Fruit fly (Drosophila melanogaster): ENCODE results near the gene ova.

Gene ova

dm6 chr2L:10226213-10226723, 5.2 kb downstream of the ova start:
- TF ChIP-seq CG17801 (GFP tag; optimal IDR thresholded peaks at IDR 0.05; ENCODE audit: partially characterized antibody), result no peak

DNA sequence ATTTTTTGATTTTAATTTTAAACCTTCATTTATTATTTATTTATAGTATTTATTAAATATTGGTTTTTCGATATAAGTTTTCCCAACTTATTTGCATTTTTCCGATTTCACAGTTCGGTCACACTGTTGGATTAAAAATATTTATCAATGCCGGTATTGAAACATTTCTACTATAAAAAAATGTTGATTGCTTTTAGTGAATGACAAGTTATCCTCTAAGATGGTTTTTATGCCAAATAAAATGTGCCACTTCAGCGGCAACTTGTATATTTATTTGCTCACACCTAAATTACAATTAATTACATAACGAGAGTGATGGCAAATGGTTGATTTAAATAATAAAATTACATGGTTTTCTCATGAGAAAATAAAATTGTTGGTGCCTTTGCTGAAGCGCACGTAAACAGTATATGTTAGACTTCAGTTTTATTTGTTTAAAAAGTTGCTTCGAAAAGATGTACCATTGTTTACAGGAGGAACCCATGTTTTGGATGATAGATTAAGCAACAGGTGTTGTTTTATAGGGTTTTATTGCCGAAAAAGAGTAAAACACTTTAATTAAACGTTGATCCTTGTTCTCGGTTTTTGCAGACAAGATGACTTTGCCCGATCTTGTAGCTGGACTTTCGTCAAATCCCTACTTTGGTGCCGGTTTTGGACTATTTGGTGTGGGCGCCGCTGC, 8.8 kb downstream of the ova start, which contains the start of gene Bcs1:
TSS of gene Bcs1 (plus strand) at position 108 of the 682 bp plus-strand sequence.
- no peak for TF ChIP-seq CG17801 (GFP tag; optimal IDR thresholded peaks at IDR 0.05; ENCODE audit: partially characterized antibody)

dm6 chr2L:10221387-10221705, 10.1 kb downstream of the ova start:
- no peak for TF ChIP-seq CG17801 (GFP tag; optimal IDR thresholded peaks at IDR 0.05; ENCODE audit: partially characterized antibody)

DNA sequence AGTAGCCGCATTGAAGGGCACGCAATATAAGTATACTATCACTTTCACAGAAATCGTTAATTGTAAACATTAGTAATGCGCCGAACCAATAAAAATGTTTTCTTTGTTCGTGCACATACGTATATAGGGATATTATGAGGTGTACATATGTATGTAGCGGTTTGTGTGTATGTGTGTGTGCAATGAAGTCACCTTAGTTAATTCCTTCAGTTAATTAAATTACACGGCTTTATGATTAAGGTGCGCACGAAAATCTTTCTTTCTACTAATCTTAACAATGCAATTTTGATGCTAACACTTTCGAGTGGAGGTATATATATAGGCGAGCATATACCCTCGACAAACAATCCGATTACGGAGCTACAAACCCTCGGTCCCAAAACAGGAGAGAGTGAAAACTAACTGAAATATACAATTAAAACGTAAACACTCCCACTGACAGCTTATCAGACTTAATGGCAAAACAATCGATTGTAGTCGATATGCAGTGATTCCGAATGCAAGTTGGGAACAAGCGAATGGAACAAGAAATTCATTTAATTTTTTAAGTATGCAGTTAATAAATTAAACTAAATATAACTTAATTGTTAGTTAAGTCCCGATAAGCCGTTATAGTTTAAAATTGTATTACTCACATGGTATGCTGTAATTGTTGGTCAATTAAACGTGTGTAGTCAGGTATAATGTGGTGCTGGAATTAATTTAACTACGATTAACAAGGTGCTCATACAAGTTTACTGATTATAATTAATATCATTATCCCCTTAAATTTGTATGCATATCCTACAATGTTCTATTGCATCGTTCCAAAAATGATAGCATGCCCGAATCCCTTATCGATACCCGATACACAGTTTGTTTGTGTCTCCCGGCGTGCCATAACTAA, 10.7 kb downstream of the ova start, which contains the start of the genes Npc1a and Prosalpha6:
TSS of gene Npc1a (minus strand) at position 716 of the 886 bp plus-strand sequence.
TSS of gene Prosalpha6 (plus strand) at position 851 of the 886 bp plus-strand sequence.
- no peak for TF ChIP-seq CG17801 (GFP tag; optimal IDR thresholded peaks at IDR 0.05; ENCODE audit: partially characterized antibody)

DNA sequence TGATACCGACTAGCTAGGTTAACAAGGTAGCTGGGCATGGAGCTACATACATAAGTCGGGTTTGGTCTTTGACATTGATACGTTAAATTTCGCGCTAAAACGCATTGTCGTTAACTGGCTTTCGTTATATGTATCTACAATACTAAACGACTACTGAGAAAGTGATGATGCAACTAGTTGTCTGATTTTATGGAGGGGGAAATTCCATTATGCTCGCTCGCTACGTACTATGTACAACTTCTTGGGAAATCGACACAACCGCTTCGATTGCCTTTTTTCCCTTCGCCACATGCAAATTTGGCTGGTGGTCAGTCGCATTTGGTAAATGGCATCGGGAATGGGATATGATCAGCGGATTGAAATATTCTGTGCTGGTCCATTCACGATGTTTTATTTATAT, 11.5 kb downstream of the ova start:
- TF ChIP-seq CG17801 (GFP tag; optimal IDR thresholded peaks at IDR 0.05; ENCODE audit: partially characterized antibody), result no peak

dm6 chr2L:10210631-10211557, 20.6 kb downstream of the ova start, which contains the start of the genes CG5727 and ath:
TSS of gene CG5727 (minus strand) at chr2L:10210681.
TSS of gene ath (plus strand) at chr2L:10211143.
- no peak for TF ChIP-seq CG17801 (GFP tag; optimal IDR thresholded peaks at IDR 0.05; ENCODE audit: partially characterized antibody)

dm6 chr2L:10208799-10209794, 22.4 kb downstream of the ova start, which contains the start of gene CG5731:
TSS of gene CG5731 (minus strand) at chr2L:10209744.
- TF ChIP-seq CG17801 (GFP tag; optimal IDR thresholded peaks at IDR 0.05; ENCODE audit: partially characterized antibody), result no peak

DNA sequence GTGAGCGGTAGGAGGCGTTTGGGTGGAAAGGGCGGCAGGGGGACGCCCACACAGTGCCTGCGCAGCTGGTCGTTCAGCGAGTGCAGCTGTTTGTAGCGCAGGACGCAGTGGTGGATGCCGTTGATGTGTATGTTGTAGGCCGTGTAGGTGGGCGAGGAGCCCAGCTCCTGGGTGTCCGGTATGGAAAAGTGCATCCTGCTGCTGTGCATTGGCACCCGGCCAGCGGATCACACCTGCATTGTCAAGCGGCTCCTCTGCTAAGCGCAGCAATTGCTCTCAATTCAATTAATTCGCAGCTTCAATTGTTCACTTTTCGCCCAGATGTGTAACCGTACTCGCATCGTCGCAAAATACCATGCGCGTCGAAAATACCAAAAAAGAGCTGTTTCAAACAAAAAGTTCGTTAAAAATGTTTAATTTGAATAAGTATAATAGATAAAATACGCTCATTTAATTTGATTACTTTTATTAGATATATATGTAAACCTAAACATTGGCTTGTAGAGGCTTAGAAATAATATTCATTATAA, 24.8 kb downstream of the ova start, which contains the start of gene Snx17:
TSS of gene Snx17 (minus strand) at position 329 of the 530 bp plus-strand sequence.
- TF ChIP-seq CG17801 (GFP tag; optimal IDR thresholded peaks at IDR 0.05; ENCODE audit: partially characterized antibody), result no peak

DNA sequence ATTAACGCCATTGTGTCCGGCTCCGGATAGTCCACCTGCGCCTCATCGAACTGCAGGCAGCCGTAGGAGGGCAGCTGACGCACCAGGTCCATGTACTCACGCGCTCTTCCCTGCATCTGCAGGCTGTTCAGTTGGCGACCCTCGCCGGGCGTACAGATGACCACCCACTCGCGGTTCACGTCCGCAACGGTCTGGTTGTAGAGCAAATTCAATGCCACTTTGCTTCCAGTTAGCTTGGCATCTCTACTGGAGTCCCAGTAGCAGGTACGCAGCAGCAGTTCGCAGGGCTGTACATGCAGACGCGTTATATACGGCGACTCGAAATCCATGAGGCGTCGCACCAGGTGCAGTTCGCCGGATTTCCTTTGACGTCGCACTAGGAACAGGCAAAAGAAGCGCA, 25.6 kb downstream of the ova start:
- TF ChIP-seq CG17801 (GFP tag; optimal IDR thresholded peaks at IDR 0.05; ENCODE audit: partially characterized antibody), result no peak

- no peak for TF ChIP-seq CG17801 (GFP tag; optimal IDR thresholded peaks at IDR 0.05; ENCODE audit: partially characterized antibody)
These were observed 27.5 kb downstream of the ova start, which contains the start of gene CG34159 for dm6 chr2L:10203933-10204509. TSS of gene CG34159 (minus strand) at chr2L:10204317.

DNA sequence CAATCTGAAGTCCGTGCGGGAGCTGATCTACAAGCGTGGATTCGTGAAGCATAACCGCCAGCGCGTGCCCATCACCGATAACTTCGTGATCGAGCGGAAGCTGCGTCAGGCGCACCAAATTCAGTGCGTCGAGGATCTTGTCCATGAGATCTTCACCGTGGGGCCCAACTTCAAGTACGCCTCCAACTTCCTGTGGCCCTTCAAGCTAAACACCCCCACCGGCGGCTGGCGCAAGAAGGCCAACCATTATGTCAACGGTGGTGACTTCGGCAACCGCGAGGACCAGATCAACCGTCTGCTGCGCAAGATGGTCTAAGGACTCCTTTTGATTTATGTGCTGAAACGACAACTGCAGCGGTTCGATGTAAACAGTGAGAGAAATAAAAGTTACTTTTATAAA, 29.7 kb downstream of the ova start:
- no peak for TF ChIP-seq CG17801 (GFP tag; optimal IDR thresholded peaks at IDR 0.05; ENCODE audit: partially characterized antibody)

DNA sequence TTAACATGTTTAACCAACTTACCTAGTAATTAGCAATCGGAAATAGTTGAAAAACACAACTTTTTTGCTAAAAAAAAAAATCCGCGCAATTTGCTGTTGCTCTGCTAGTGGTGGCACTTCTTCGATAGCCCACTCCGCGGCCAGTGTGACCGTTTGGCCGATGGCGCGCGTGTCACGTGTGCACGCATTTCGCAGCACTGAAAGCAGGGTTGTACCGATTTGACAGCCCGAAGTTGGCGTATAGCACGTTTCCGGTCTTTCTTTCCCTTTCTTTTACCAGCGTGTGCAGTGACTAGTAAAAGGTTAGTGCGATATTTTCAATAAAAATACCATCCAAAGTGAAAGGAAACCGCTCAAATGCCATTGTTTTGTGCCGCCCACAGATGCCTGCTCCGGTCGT, 30.6 kb downstream of the ova start, which contains the start of the genes Ripalpha and RpL7:
TSS of gene Ripalpha (minus strand) at position 128 of the 400 bp plus-strand sequence.
TSS of gene RpL7 (plus strand) at position 158 of the 400 bp plus-strand sequence.
- peak; percentile 88 for TF ChIP-seq CG17801 (GFP tag; optimal IDR thresholded peaks at IDR 0.05; ENCODE audit: partially characterized antibody)

Measured in ovary, adult (tissue).